Fruit fly (Drosophila melanogaster): ENCODE measurements around the gene X11Lbeta.

X11Lbeta gene

DNA sequence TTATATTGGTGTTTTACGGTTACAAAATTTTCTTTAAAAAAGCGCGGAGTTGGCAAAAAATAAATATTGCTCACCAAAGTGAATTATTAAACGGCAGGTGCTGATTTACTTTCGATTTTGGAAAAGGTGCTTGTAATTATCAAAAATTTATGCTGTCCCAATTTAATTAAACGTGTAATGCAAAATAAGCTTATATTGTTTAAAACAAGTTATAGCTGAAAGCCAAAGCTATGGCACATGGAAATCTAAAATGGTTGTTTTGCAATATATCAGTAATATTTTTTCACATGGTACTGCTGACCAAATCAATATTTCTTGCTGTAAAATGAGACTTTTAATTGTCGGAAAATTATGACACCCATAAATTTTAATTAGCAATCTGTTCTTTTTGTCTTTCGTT lies 41.4 kb upstream of the X11Lbeta start:
- no peak for TF ChIP-seq nmo (GFP tag; optimal IDR thresholded peaks at IDR 0.05)
- TF ChIP-seq Nf-YB (GFP tag; optimal IDR thresholded peaks at IDR 0.05) = no peak
- no peak for TF ChIP-seq CG12744 (GFP tag; optimal IDR thresholded peaks at IDR 0.05)
- TF ChIP-seq Rx (GFP tag; IDR thresholded peaks at IDR 0.05) = no peak
- TF ChIP-seq Fer2 (tag; optimal IDR thresholded peaks at IDR 0.05) = no peak
- TF ChIP-seq CG12659 (GFP tag; optimal IDR thresholded peaks at IDR 0.05) = no peak
- TF ChIP-seq Camta (GFP tag; optimal IDR thresholded peaks at IDR 0.05) = no peak
- no peak for TF ChIP-seq CG11560 (tag; IDR thresholded peaks at IDR 0.05)
- TF ChIP-seq CG10979 (tag; optimal IDR thresholded peaks at IDR 0.05) = no peak
- no peak for TF ChIP-seq ap (GFP tag; IDR thresholded peaks at IDR 0.05)
- no peak for TF ChIP-seq CG18476 (GFP tag; optimal IDR thresholded peaks at IDR 0.05)
- no peak for TF ChIP-seq CG12299 (tag; optimal IDR thresholded peaks at IDR 0.05)
- TF ChIP-seq cas (GFP tag; IDR thresholded peaks at IDR 0.05) = no peak
- TF ChIP-seq CG15696 (tag; optimal IDR thresholded peaks at IDR 0.05) = no peak

DNA sequence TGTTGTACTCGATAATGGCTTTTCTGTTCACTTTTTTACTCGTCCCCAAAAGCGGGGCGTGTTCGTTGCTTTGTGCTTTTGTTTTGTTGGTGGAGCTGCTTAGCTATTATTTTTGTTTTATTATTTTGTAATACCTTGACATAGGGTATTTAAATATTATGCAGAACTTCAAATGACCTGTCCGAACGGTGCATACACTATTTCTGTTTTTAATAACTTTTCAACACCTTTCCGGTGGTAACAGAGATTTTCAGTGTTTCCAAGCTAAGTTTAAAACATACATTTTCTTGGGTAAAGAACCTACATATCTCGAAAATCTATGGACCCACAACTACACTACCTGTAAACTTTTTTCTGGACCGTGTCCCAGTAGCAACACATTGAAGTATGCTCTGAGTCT lies 40.1 kb upstream of the X11Lbeta start:
- TF ChIP-seq Kr (GFP tag; optimal IDR thresholded peaks at IDR 0.05) = no peak
- no peak for TF ChIP-seq ssp (GFP tag; IDR thresholded peaks at IDR 0.05)
- no peak for TF ChIP-seq sc (optimal IDR thresholded peaks at IDR 0.05)
- TF ChIP-seq sc (GFP tag; optimal IDR thresholded peaks at IDR 0.05) = no peak
- TF ChIP-seq unc-4 (GFP tag; IDR thresholded peaks at IDR 0.05; ENCODE audit: partially characterized antibody) = no peak
- TF ChIP-seq CG17802 (tag; optimal IDR thresholded peaks at IDR 0.05) = no peak
- TF ChIP-seq CG18011 (GFP tag; optimal IDR thresholded peaks at IDR 0.05) = no peak
- TF ChIP-seq NfI (GFP tag; optimal IDR thresholded peaks at IDR 0.05) = no peak
- no peak for TF ChIP-seq CG9437 (GFP tag; optimal IDR thresholded peaks at IDR 0.05)
- no peak for TF ChIP-seq Six4 (GFP tag; optimal IDR thresholded peaks at IDR 0.05)
- TF ChIP-seq gcm (GFP tag; optimal IDR thresholded peaks at IDR 0.05) = no peak
- peak; percentile 13; the same call in 1 of the 3 replicates for TF ChIP-seq B-H1 (GFP tag; IDR thresholded peaks at IDR 0.05)
- peak; percentile 18 for TF ChIP-seq tx (GFP tag; optimal IDR thresholded peaks at IDR 0.05)
- peak; percentile 62; the same call in 2 of the 3 replicates for TF ChIP-seq CG34422 (GFP tag; IDR thresholded peaks at IDR 0.05)
- no peak for TF ChIP-seq vnd (GFP tag; IDR thresholded peaks at IDR 0.05; ENCODE audit: partially characterized antibody)
- peak; percentile 31 for TF ChIP-seq CG8924 (tag; optimal IDR thresholded peaks at IDR 0.05)
- TF ChIP-seq Lpt (GFP tag; optimal IDR thresholded peaks at IDR 0.05) = no peak
- no peak for TF ChIP-seq Mes4 (GFP tag; optimal IDR thresholded peaks at IDR 0.05)
- no peak for TF ChIP-seq hth (optimal IDR thresholded peaks at IDR 0.05)
- peak; percentile 10 for TF ChIP-seq Blimp-1 (GFP tag; optimal IDR thresholded peaks at IDR 0.05)
- no peak for TF ChIP-seq wdn (GFP tag; IDR thresholded peaks at IDR 0.05)
- TF ChIP-seq CG1647 (GFP tag; optimal IDR thresholded peaks at IDR 0.05) = peak; percentile 17
- no peak for TF ChIP-seq Opbp (GFP tag; IDR thresholded peaks at IDR 0.05; ENCODE audit: partially characterized antibody)
- no peak for TF ChIP-seq CG3065 (GFP tag; optimal IDR thresholded peaks at IDR 0.05)
- no peak for TF ChIP-seq mld (GFP tag; IDR thresholded peaks at IDR 0.05; ENCODE audit: partially characterized antibody)
- peak; percentile 34; the same call in 1 of the 2 replicates for TF ChIP-seq dimm (GFP tag; IDR thresholded peaks at IDR 0.05)
- TF ChIP-seq kah (GFP tag; optimal IDR thresholded peaks at IDR 0.05) = no peak
- peak; percentile 10; the same call in 1 of the 4 replicates for TF ChIP-seq Gug (GFP tag; IDR thresholded peaks at IDR 0.05)
- TF ChIP-seq CG13775 (GFP tag; optimal IDR thresholded peaks at IDR 0.05) = no peak
- TF ChIP-seq Fer1 (GFP tag; optimal IDR thresholded peaks at IDR 0.05) = peak; percentile 49
- no peak for TF ChIP-seq Nf-YC (tag; optimal IDR thresholded peaks at IDR 0.05)
- no peak for TF ChIP-seq Poxn (GFP tag; IDR thresholded peaks at IDR 0.05)
- TF ChIP-seq CG14014 (GFP tag; IDR thresholded peaks at IDR 0.05) = peak; percentile 52; the same call in 1 of the 2 replicates
- no peak for TF ChIP-seq CG1792 (GFP tag; optimal IDR thresholded peaks at IDR 0.05)
- TF ChIP-seq CG11723 (GFP tag; optimal IDR thresholded peaks at IDR 0.05) = no peak
- TF ChIP-seq lab (GFP tag; optimal IDR thresholded peaks at IDR 0.05) = peak; percentile 68
- TF ChIP-seq CG4282 (GFP tag; optimal IDR thresholded peaks at IDR 0.05) = no peak
